In the genomic region with DNA sequence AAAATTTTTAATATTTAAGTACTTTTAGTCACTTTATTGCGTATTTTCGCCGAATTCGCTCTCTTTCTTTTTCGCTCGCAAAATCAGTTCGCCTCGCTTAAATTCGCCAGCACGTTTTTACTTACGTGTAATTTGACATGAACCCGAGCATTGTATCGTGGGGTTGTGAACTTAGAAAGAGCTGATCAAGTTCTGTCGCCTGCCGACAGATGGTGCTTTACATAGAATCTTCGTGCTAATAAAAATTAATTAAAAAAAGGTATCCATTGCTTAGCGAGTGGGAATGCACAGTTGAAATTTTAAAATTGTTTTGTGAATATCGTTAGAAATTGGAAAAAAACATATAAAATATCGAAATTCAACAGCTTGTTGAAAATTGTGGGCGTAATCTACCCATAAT, we compare ENCODE assay signal across 4 fruit fly cellular contexts.
TF ChIP-seq lines count a peak whose summit lies in the region.

No protein-coding gene starts in this region.

TF ChIP-seq in whole organism, adult, 20 proteins besides CTCF, POLR2A, EP300 and RAD21 (continued from another document):
- TF ChIP-seq CG14711 (tag; optimal IDR thresholded peaks at IDR 0.05; lab: Kevin White, UChicago) (no peak), CG33017 (tag; optimal IDR thresholded peaks at IDR 0.05; lab: Kevin White, UChicago) (no peak), kay (GFP tag; lab: Kevin White, UChicago; ENCODE audit: borderline replicate concordance) (no peak)
TF ChIP-seq in whole organism, adult: peak in this region for 6.

TF ChIP-seq in whole organism, embryonic, 481 proteins besides CTCF, POLR2A, EP300 and RAD21 (continued from another document and continues in another):
- peak; percentile 63 for TF ChIP-seq CG1529 (GFP tag; optimal IDR thresholded peaks at IDR 0.05; lab: Kevin White, UChicago)
- TF ChIP-seq Atf-2 (GFP tag; optimal IDR thresholded peaks at IDR 0.05; lab: Kevin White, UChicago), result peak; percentile 73
- TF ChIP-seq stc (GFP tag; IDR thresholded peaks at IDR 0.05; lab: Robert Waterston, UW), result peak; percentile 65; the same call in 1 of the 2 replicates
- TF ChIP-seq nerfin-2 (GFP tag; IDR thresholded peaks at IDR 0.05; lab: Robert Waterston, UW; ENCODE audit: partially characterized antibody), result no peak
- TF ChIP-seq Dp (GFP tag; optimal IDR thresholded peaks at IDR 0.05; lab: Kevin White, UChicago), result peak; percentile 12
- no peak for TF ChIP-seq cg (GFP tag; optimal IDR thresholded peaks at IDR 0.05; lab: Kevin White, UChicago)
- no peak for TF ChIP-seq Hr39 (optimal IDR thresholded peaks at IDR 0.05; lab: Kevin White, UChicago)
- TF ChIP-seq slbo (GFP tag; IDR thresholded peaks at IDR 0.05; lab: Robert Waterston, UW), result no peak
- no peak for TF ChIP-seq Atf3 (GFP tag; optimal IDR thresholded peaks at IDR 0.05; lab: Kevin White, UChicago)
- TF ChIP-seq CG6765 (GFP tag; optimal IDR thresholded peaks at IDR 0.05; lab: Kevin White, UChicago), result peak; percentile 73
- peak; percentile 59 to 84 for TF ChIP-seq chif (GFP tag; optimal IDR thresholded peaks at IDR 0.05; lab: Kevin White, UChicago)
- TF ChIP-seq wek (GFP tag; optimal IDR thresholded peaks at IDR 0.05; lab: Kevin White, UChicago), result no peak
- TF ChIP-seq CG17802 (tag; optimal IDR thresholded peaks at IDR 0.05; lab: Kevin White, UChicago), result no peak
- peak; percentile 65 for TF ChIP-seq HmgD (GFP tag; optimal IDR thresholded peaks at IDR 0.05; lab: Kevin White, UChicago)
- TF ChIP-seq knrl (GFP tag; IDR thresholded peaks at IDR 0.05; lab: Robert Waterston, UW; ENCODE audit: partially characterized antibody), result no peak
- no peak for TF ChIP-seq Hmx (GFP tag; optimal IDR thresholded peaks at IDR 0.05; lab: Kevin White, UChicago)
- TF ChIP-seq CG8359 (GFP tag; optimal IDR thresholded peaks at IDR 0.05; lab: Kevin White, UChicago; ENCODE audit: borderline replicate concordance), result peak; percentile 24
- TF ChIP-seq maf-S (GFP tag; optimal IDR thresholded peaks at IDR 0.05; lab: Kevin White, UChicago), result peak; percentile 58
- TF ChIP-seq CG15073 (GFP tag; optimal IDR thresholded peaks at IDR 0.05; lab: Kevin White, UChicago), result no peak
- TF ChIP-seq ssp (GFP tag; IDR thresholded peaks at IDR 0.05; lab: Robert Waterston, UW), result no peak
- TF ChIP-seq CG7556 (GFP tag; optimal IDR thresholded peaks at IDR 0.05; lab: Kevin White, UChicago), result no peak
- TF ChIP-seq D (optimal IDR thresholded peaks at IDR 0.05; lab: Kevin White, UChicago), result no peak
- TF ChIP-seq D (GFP tag; optimal IDR thresholded peaks at IDR 0.05; lab: Kevin White, UChicago), result peak; percentile 23
- no peak for TF ChIP-seq fd64A (GFP tag; optimal IDR thresholded peaks at IDR 0.05; lab: Kevin White, UChicago)
- TF ChIP-seq ci (GFP tag; IDR thresholded peaks at IDR 0.05; lab: Robert Waterston, UW), result no peak
- no peak for TF ChIP-seq cas (GFP tag; IDR thresholded peaks at IDR 0.05; lab: Robert Waterston, UW)
- peak; percentile 21 for TF ChIP-seq ash1 (GFP tag; optimal IDR thresholded peaks at IDR 0.05; lab: Kevin White, UChicago)
- TF ChIP-seq ara (GFP tag; IDR thresholded peaks at IDR 0.05; lab: Robert Waterston, UW), result no peak
- TF ChIP-seq sr (GFP tag; IDR thresholded peaks at IDR 0.05; lab: Robert Waterston, UW), result no peak
- no peak for TF ChIP-seq Dref (GFP tag; IDR thresholded peaks at IDR 0.05; lab: Robert Waterston, UW)
- TF ChIP-seq usp (GFP tag; optimal IDR thresholded peaks at IDR 0.05; lab: Kevin White, UChicago), result no peak
- no peak; the same call in 1 of the 2 replicates for TF ChIP-seq CG4730 (GFP tag; IDR thresholded peaks at IDR 0.05; lab: Robert Waterston, UW)
- peak; percentile 59 for TF ChIP-seq CG14710 (tag; optimal IDR thresholded peaks at IDR 0.05; lab: Kevin White, UChicago)
- TF ChIP-seq tup (GFP tag; optimal IDR thresholded peaks at IDR 0.05; lab: Kevin White, UChicago), result peak; percentile 47
- peak; percentile 76 for TF ChIP-seq Dip3 (GFP tag; optimal IDR thresholded peaks at IDR 0.05; lab: Kevin White, UChicago)
- TF ChIP-seq B-H1 (GFP tag; IDR thresholded peaks at IDR 0.05; lab: Robert Waterston, UW), result peak; percentile 51; the same call in 1 of the 3 replicates
- peak; percentile 34 for TF ChIP-seq Bteb2 (GFP tag; optimal IDR thresholded peaks at IDR 0.05; lab: Kevin White, UChicago)
- TF ChIP-seq CG2712 (tag; optimal IDR thresholded peaks at IDR 0.05; lab: Kevin White, UChicago), result peak; percentile 74
- TF ChIP-seq CG13894 (tag; optimal IDR thresholded peaks at IDR 0.05; lab: Kevin White, UChicago), result peak; percentile 17
- peak; percentile 95 for TF ChIP-seq CG2199 (GFP tag; IDR thresholded peaks at IDR 0.05; lab: Robert Waterston, UW)
- peak; percentile 48 for TF ChIP-seq CG4282 (GFP tag; optimal IDR thresholded peaks at IDR 0.05; lab: Kevin White, UChicago)

TF ChIP-seq in whole organism, prepupa, 60 proteins besides CTCF, POLR2A, EP300 and RAD21 (continued from another document):
- TF ChIP-seq topi (GFP tag; optimal IDR thresholded peaks at IDR 0.05; lab: Kevin White, UChicago) (no peak), CG7368 (GFP tag; optimal IDR thresholded peaks at IDR 0.05; lab: Kevin White, UChicago) (peak; percentile 13), Eip75B (GFP tag; optimal IDR thresholded peaks at IDR 0.05; lab: Kevin White, UChicago) (peak; percentile 44), Hr4 (GFP tag; optimal IDR thresholded peaks at IDR 0.05; lab: Kevin White, UChicago) (peak; percentile 35), acj6 (GFP tag; optimal IDR thresholded peaks at IDR 0.05; lab: Kevin White, UChicago) (peak; percentile 25), CG3032 (tag; optimal IDR thresholded peaks at IDR 0.05; lab: Kevin White, UChicago) (peak; percentile 39), OdsH (GFP tag; optimal IDR thresholded peaks at IDR 0.05; lab: Kevin White, UChicago) (peak; percentile 43), CG3919 (GFP tag; optimal IDR thresholded peaks at IDR 0.05; lab: Kevin White, UChicago) (no peak), Ets96B (tag; optimal IDR thresholded peaks at IDR 0.05; lab: Kevin White, UChicago) (no peak), esn (GFP tag; optimal IDR thresholded peaks at IDR 0.05; lab: Kevin White, UChicago) (peak; percentile 66), Smox (GFP tag; optimal IDR thresholded peaks at IDR 0.05; lab: Kevin White, UChicago) (peak; percentile 37), CG11762 (GFP tag; optimal IDR thresholded peaks at IDR 0.05; lab: Kevin White, UChicago; ENCODE audit: insufficient read depth) (no peak), cyc (GFP tag; optimal IDR thresholded peaks at IDR 0.05; lab: Kevin White, UChicago) (peak; percentile 59), fd59A (GFP tag; optimal IDR thresholded peaks at IDR 0.05; lab: Kevin White, UChicago) (no peak), vri (GFP tag; optimal IDR thresholded peaks at IDR 0.05; lab: Kevin White, UChicago) (peak; percentile 10), Eip78C (GFP tag; lab: Kevin White, UChicago) (no peak), Sox102F (GFP tag; optimal IDR thresholded peaks at IDR 0.05; lab: Kevin White, UChicago) (no peak), dac (GFP tag; optimal IDR thresholded peaks at IDR 0.05; lab: Kevin White, UChicago) (no peak), CG15336 (GFP tag; IDR thresholded peaks at IDR 0.05; lab: Robert Waterston, UW) (no peak), Eip93F (GFP tag; optimal IDR thresholded peaks at IDR 0.05; lab: Kevin White, UChicago) (peak; percentile 1), dsx (GFP tag; optimal IDR thresholded peaks at IDR 0.05; lab: Kevin White, UChicago; ENCODE audit: poor library complexity, severe bottlenecking) (no peak), CG31627 (GFP tag; optimal IDR thresholded peaks at IDR 0.05; lab: Kevin White, UChicago) (peak; percentile 63), Hr39 (GFP tag; optimal IDR thresholded peaks at IDR 0.05; lab: Kevin White, UChicago) (peak; percentile 53), CG6792 (GFP tag; optimal IDR thresholded peaks at IDR 0.05; lab: Kevin White, UChicago) (peak; percentile 17)

TF ChIP-seq in whole organism, pupa, 21 proteins besides CTCF, POLR2A, EP300 and RAD21 (continued from another document):
- no peak for TF ChIP-seq CG8301 (tag; optimal IDR thresholded peaks at IDR 0.05; lab: Kevin White, UChicago)
